Fruit fly (Drosophila melanogaster): ENCODE measurements around the gene sip1.
A peak's percentile ranks its signal among the peaks of the same experiment; 100 is the strongest.

The sip1 gene

DNA sequence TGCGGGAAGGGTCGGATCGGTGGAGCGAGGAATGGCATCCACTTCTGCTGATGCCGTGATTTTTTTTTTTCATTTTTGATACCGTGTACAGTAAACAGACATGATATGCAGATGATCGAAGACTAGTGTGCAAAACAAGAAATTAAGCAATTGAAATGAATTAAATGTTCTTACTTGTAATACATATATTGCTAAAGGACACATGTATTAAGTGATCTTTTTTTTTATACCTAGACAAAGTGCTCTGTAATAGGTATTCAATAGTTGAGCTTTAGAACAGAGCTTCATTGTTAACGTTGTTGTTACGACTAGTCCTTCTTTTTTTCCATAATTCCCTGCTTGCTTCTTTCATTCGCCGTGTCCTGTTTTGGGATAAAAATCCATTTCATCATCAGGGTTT is 30.6 kb downstream of the sip1 start:
- TF ChIP-seq CTCF (optimal IDR thresholded peaks at IDR 0.05) (no peak), CG8478 (optimal IDR thresholded peaks at IDR 0.05) (no peak)

DNA sequence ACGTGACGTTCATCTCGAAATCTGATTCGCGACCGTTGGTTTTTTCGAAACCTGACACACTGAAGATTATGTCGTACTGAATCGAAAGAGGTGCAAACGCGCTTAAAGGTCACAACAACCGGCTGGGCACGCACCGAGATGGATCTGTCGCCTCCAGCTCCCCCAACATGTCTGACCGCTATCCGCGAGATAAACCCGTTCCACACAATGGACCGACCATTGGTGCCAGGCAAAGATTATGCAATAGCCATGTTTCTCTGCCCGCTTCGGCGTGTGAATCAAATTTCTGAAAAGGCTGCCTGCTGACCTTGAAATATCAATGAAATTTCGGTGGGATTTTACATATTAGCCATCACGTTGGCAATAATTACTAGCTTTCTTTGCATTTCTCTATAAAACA is 44.3 kb downstream of the sip1 start:
- no peak for TF ChIP-seq CTCF (optimal IDR thresholded peaks at IDR 0.05)
- no peak for TF ChIP-seq CG8478 (optimal IDR thresholded peaks at IDR 0.05)

DNA sequence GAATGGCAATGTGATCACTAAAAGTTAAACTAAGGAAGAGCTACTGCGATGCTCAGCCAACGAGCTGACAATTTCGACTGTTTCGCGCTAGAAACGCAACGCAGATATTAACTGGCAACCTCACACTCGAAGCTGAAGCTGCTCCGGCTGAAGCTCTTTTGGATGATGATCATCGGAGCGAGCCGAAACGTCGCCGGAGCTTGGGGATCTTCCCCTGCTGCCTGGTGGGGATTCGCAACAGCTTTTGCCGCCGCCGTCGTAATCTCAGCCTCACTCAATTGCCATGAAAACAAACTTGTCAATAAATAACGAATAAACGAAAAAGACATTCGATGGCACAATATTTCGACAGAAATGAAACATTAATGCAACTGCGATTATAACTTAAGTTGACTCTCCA is 45.2 kb downstream of the sip1 start, which contains the start of gene obst-E:
Gene obst-E (minus strand): TSS at position 101 of the 400 bp plus-strand sequence.
- TF ChIP-seq CG8478 (optimal IDR thresholded peaks at IDR 0.05): no peak
- TF ChIP-seq CTCF (optimal IDR thresholded peaks at IDR 0.05): no peak

DNA sequence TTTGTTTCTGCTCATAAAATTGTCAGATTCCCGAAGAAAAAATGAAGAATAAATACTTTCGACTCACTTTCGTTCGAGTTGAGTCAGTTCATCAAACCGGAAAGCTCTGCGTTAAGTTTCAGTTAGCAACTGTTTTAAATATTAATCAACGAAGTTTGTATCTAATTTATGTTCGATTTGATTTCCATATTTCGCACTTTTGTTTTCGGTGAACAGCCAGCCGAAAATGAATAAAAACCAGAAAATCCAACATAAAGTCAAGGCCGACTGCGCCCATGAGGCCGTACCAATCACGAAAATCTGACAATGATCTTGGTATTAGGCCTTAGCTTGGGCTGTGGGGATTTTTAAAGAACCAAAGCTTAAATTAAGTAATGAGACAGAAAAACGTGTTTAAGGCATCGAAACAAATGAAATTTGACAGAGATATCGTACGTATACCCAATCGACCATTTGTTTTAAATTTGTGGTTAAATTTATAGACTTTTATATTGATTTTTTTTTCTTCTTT is 45.7 kb downstream of the sip1 start:
- TF ChIP-seq CTCF (optimal IDR thresholded peaks at IDR 0.05) (no peak), CG8478 (optimal IDR thresholded peaks at IDR 0.05) (no peak)

DNA sequence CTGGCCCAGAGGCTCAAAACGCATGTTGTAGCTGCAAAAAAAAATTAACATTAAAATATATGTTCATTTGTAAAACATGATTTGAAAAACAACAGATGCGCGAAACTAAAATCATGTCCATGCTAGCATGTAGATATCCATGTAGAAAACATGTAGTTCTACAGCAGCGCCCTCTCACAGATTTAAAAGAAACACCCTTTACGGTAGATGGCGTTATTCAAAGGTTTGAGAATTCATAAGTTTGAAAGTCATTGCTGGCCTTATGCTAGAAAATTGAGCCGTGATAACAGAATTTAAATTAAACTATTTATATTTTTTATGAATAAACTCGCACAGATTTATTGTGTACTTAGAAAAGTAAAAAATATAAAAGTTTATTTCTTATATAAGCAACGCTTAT is 50.3 kb downstream of the sip1 start:
- TF ChIP-seq CTCF (optimal IDR thresholded peaks at IDR 0.05) (peak; percentile 94 to 98), CG8478 (optimal IDR thresholded peaks at IDR 0.05) (no peak)

DNA sequence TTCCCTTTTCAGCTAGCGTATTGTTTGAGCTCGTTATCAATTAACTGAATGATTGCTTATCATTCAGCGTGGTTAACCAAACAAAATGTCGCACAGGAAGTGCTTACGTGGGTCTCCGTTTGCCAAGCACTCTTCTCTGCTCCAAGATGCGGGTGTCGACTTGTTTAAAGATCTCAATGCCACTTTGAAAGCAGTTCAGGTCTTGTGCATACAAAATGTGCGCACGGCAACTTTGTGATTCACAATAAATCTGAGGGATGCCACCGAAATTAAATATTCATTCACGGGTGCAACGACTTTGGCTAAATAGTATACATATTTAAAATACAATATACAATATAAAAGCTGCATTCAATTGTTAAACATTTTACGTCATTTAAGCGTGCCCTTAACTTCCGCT is 51.4 kb downstream of the sip1 start:
- TF ChIP-seq CTCF (optimal IDR thresholded peaks at IDR 0.05) (no peak), CG8478 (optimal IDR thresholded peaks at IDR 0.05) (no peak)
